Worm (Caenorhabditis elegans) whole organism, L4 larva: Measurements from ENCODE around the gene C55C3.73.

Experiments used
- F10B5.3 ChIP-seq: sonication (generic microtip); optimal IDR thresholded peaks from 2 replicates; lab custom pipeline; 2016; ENCODE audit warnings: mild to moderate bottlenecking, missing genetic modification characterization, missing compliant biosample characterization
- F44E2.7 ChIP-seq: fragments of 200-800 bp; sonication (Bioruptor generic); IDR thresholded peaks from 2 replicates; pipeline ENCODE4 v2.1.2; 2022; ENCODE audit warnings: missing genetic modification characterization, missing compliant biosample characterization
- Y105C5A.15 ChIP-seq: fragments of 200-800 bp; sonication (Bioruptor generic); IDR thresholded peaks from 2 replicates; pipeline ENCODE4 v1.3.6; 2022; ENCODE audit warnings: missing genetic modification characterization, missing compliant biosample characterization
- Y48G9A.11 ChIP-seq: fragments of 200-800 bp; sonication (Bioruptor generic); IDR thresholded peaks from 2 replicates; pipeline ENCODE4 v1.3.6; 2022; ENCODE audit warnings: missing genetic modification reagents, missing genetic modification characterization, missing compliant biosample characterization
- Y75B8A.6 ChIP-seq: fragments of 200-800 bp; sonication (Bioruptor generic); IDR thresholded peaks from 2 replicates; pipeline ENCODE4 v1.3.6; 2022; ENCODE audit warnings: missing genetic modification reagents, missing genetic modification characterization, missing compliant biosample characterization
- ZK546.5 ChIP-seq, 2 experiments: sonication (generic microtip); optimal IDR thresholded peaks; 2 replicates each; lab custom pipeline; 2017; ENCODE audit warnings: missing biosample characterization in 2 of 2, missing genetic modification characterization in 2 of 2
- ama-1 ChIP-seq: fragments of 150-350 bp; optimal IDR thresholded peaks from 2 replicates; lab custom pipeline; 2014; ENCODE audit warnings: inconsistent platforms, mixed read lengths
- attf-4 ChIP-seq: sonication (generic microtip); optimal IDR thresholded peaks from 3 replicates; lab custom pipeline; 2017; ENCODE audit warnings: missing biosample characterization, missing genetic modification characterization
- ceh-20 ChIP-seq: fragments of 200-800 bp; sonication (Bioruptor generic); IDR thresholded peaks from 2 replicates; pipeline ENCODE4 v1.3.6; 2022; ENCODE audit warnings: missing genetic modification reagents, missing genetic modification characterization, missing compliant biosample characterization
- ceh-28 ChIP-seq: fragments of 150-350 bp; optimal IDR thresholded peaks from 2 replicates; lab custom pipeline; 2014; ENCODE audit warnings: missing biosample characterization, missing genetic modification reagents, missing genetic modification characterization
- ceh-62 ChIP-seq: sonication (generic microtip); optimal IDR thresholded peaks from 2 replicates; lab custom pipeline; 2017; ENCODE audit warnings: missing biosample characterization, missing genetic modification characterization
- ceh-82 ChIP-seq: sonication (generic microtip); optimal IDR thresholded peaks from 2 replicates; lab custom pipeline; 2017; ENCODE audit warnings: missing biosample characterization, missing genetic modification characterization
- cey-2 ChIP-seq: sonication (generic microtip); optimal IDR thresholded peaks from 3 replicates; lab custom pipeline; 2017; ENCODE audit warnings: missing genetic modification characterization, mild to moderate bottlenecking, missing compliant biosample characterization, antibody characterized with exemption, borderline replicate concordance; ENCODE audit not compliant: insufficient read depth
- daf-12 ChIP-seq: fragments of 150-350 bp; optimal IDR thresholded peaks from 2 replicates; lab custom pipeline; 2014; ENCODE audit warnings: missing biosample characterization, missing genetic modification reagents, missing genetic modification characterization
- daf-8 ChIP-seq: fragments of 200-800 bp; sonication (Bioruptor generic); IDR thresholded peaks from 2 replicates; pipeline ENCODE4 v1.3.6; 2022; ENCODE audit warnings: missing genetic modification characterization, missing compliant biosample characterization
- dmd-8 ChIP-seq: fragments of 200-800 bp; sonication (Bioruptor generic); IDR thresholded peaks from 2 replicates; pipeline ENCODE4 v1.3.6; 2022; ENCODE audit warnings: missing genetic modification characterization, missing compliant biosample characterization
- egl-27 ChIP-seq: sonication (generic microtip); optimal IDR thresholded peaks from 3 replicates; lab custom pipeline; 2017; ENCODE audit warnings: missing biosample characterization, missing genetic modification reagents, missing genetic modification characterization
- egl-43 ChIP-seq: fragments of 200-800 bp; sonication (Bioruptor generic); IDR thresholded peaks from 2 replicates; pipeline ENCODE4 v1.3.6; 2022; ENCODE audit warnings: missing genetic modification reagents, missing genetic modification characterization, missing compliant biosample characterization
- lin-38 ChIP-seq: fragments of 200-800 bp; sonication (Bioruptor generic); IDR thresholded peaks from 2 replicates; pipeline ENCODE4 v1.3.6; 2022; ENCODE audit warnings: missing genetic modification reagents, missing genetic modification characterization, missing compliant biosample characterization
- lir-3 ChIP-seq: sonication (generic microtip); optimal IDR thresholded peaks from 2 replicates; lab custom pipeline; 2016; ENCODE audit warnings: mild to moderate bottlenecking, missing genetic modification characterization, missing compliant biosample characterization
- madf-5 ChIP-seq, 2 experiments: fragments of 200-800 bp; sonication (Bioruptor generic); IDR thresholded peaks; 2 replicates each; pipeline ENCODE4 v1.3.6; 2022; ENCODE audit warnings: missing compliant biosample characterization in 2 of 2, missing genetic modification characterization in 2 of 2
- mep-1 ChIP-seq: fragments of 150-350 bp; sonication (generic microtip); optimal IDR thresholded peaks from 3 replicates; lab custom pipeline; 2014; ENCODE audit warnings: missing biosample characterization, missing genetic modification characterization
- mxl-2 ChIP-seq: fragments of 200-800 bp; sonication (Bioruptor generic); conservative IDR thresholded peaks from 2 replicates; pipeline ENCODE4 v1.3.6; 2022; ENCODE audit warnings: missing genetic modification reagents, missing genetic modification characterization, missing compliant biosample characterization
- mxl-3 ChIP-seq: fragments of 200-800 bp; sonication (Bioruptor generic); optimal IDR thresholded peaks from 2 replicates; lab custom pipeline; 2018; ENCODE audit warnings: mild to moderate bottlenecking, missing genetic modification characterization, missing compliant biosample characterization
- nhr-102 ChIP-seq: sonication (generic microtip); optimal IDR thresholded peaks from 2 replicates; lab custom pipeline; 2016; ENCODE audit warnings: mild to moderate bottlenecking, missing genetic modification characterization, moderate library complexity, missing compliant biosample characterization
- nhr-111 ChIP-seq: fragments of 200-800 bp; sonication (Bioruptor generic); optimal IDR thresholded peaks from 2 replicates; lab custom pipeline; 2018; ENCODE audit warnings: mild to moderate bottlenecking, missing genetic modification characterization, missing compliant biosample characterization
- nhr-237 ChIP-seq: sonication (generic microtip); optimal IDR thresholded peaks from 2 replicates; lab custom pipeline; 2017; ENCODE audit warnings: missing biosample characterization, missing genetic modification characterization
- nhr-42 ChIP-seq: fragments of 200-800 bp; sonication (Bioruptor generic); IDR thresholded peaks from 2 replicates; pipeline ENCODE4 v1.3.6; 2022; ENCODE audit warnings: missing genetic modification characterization, missing compliant biosample characterization
- nhr-48 ChIP-seq: sonication (generic microtip); optimal IDR thresholded peaks from 2 replicates; lab custom pipeline; 2016; ENCODE audit warnings: mild to moderate bottlenecking, missing genetic modification characterization, missing compliant biosample characterization
- nhr-76 ChIP-seq: fragments of 150-350 bp; optimal IDR thresholded peaks from 2 replicates; lab custom pipeline; 2014; ENCODE audit warnings: missing biosample characterization, missing genetic modification characterization
- sdz-12 ChIP-seq: fragments of 200-800 bp; sonication (Bioruptor generic); optimal IDR thresholded peaks from 2 replicates; lab custom pipeline; 2018; ENCODE audit warnings: mild to moderate bottlenecking, missing genetic modification characterization, missing compliant biosample characterization
- snpc-1.2 ChIP-seq: fragments of 200-800 bp; sonication (Bioruptor generic); IDR thresholded peaks from 2 replicates; pipeline ENCODE4 v1.3.6; 2022; ENCODE audit warnings: missing genetic modification reagents, missing genetic modification characterization, missing compliant biosample characterization
- unc-39 ChIP-seq: sonication (generic microtip); optimal IDR thresholded peaks from 2 replicates; lab custom pipeline; 2017; ENCODE audit warnings: missing biosample characterization, missing genetic modification characterization
- unc-62 ChIP-seq, 3 experiments: fragments of 150-350 bp in 1 of 3; sonication (generic microtip); optimal IDR thresholded peaks in 2 of 3; peaks in 1 of 3; 1 replicate in 1 of 3; 2 replicates in 2 of 3; lab custom pipeline; 2014 to 2017; ENCODE audit warnings: missing biosample characterization in 3 of 3, missing genetic modification characterization in 3 of 3, missing genetic modification reagents in 3 of 3, missing genotype in 1 of 3
- zip-2 ChIP-seq: fragments of 150-350 bp; optimal IDR thresholded peaks from 2 replicates; lab custom pipeline; 2014; ENCODE audit warnings: missing biosample characterization, missing genetic modification characterization

C55C3.73 gene

ce11 chrIV:5690386-5691080, 12.7 kb downstream of the C55C3.73 start, which contains the start of gene C55C3.8:
TSS of gene C55C3.8 (plus strand) at chrIV:5691030.
- TF ChIP-seq mxl-3 (GFP tag; lab: Kevin White, UChicago) (no peak), unc-62 (GFP tag; optimal IDR thresholded peaks at IDR 0.05 in 1 of 2; lab: Kevin White, UChicago) (peak in 1 of 2 experiments; percentile 94), unc-62 (tag; optimal IDR thresholded peaks at IDR 0.05; lab: Kevin White, UChicago) (no peak)

ce11 chrIV:5685014-5685413, 18.2 kb downstream of the C55C3.73 start, which contains the start of gene C55C3.3:
TSS of gene C55C3.3 (plus strand) at chrIV:5685287.
- TF ChIP-seq ceh-28 (peak; percentile 99), egl-43 (no peak), snpc-1.2 (no peak)

ce11 chrIV:5682547-5683234, 20.6 kb downstream of the C55C3.73 start, which contains the start of the genes C55C3.7 and C55C3.6:
TSS of gene C55C3.7 (minus strand) at chrIV:5682647.
TSS of gene C55C3.6 (plus strand) at chrIV:5683184.
- TF ChIP-seq cey-2 (tag; lab: Kevin White, UChicago) (no peak), madf-5 (GFP tag; IDR thresholded peaks at IDR 0.05; lab: Robert Waterston, UW) (no peak), mxl-3 (GFP tag; lab: Kevin White, UChicago) (no peak)
- TF ChIP-seq, all 104 proteins: peak for 0

ce11 chrIV:5678044-5678443, 25.2 kb downstream of the C55C3.73 start, which contains the start of gene C55C3.4:
TSS of gene C55C3.4 (minus strand) at chrIV:5678144.
- TF ChIP-seq attf-4 (tag; lab: Kevin White, UChicago) (no peak), F10B5.3 (tag; lab: Kevin White, UChicago) (no peak), zip-2 (tag; lab: Kevin White, UChicago) (no peak), F44E2.7 (no peak), nhr-42 (GFP tag; lab: Robert Waterston, UW) (no peak), Y75B8A.6 (GFP tag; lab: Robert Waterston, UW) (no peak), nhr-102 (no peak), daf-12 (tag; lab: Kevin White, UChicago) (no peak), ZK546.5 (tag; optimal IDR thresholded peaks at IDR 0.05; lab: Kevin White, UChicago) (no peak)

- TF ChIP-seq unc-62 (GFP tag; optimal IDR thresholded peaks at IDR 0.05 in 1 of 2; lab: Kevin White, UChicago), result no peak
- TF ChIP-seq unc-62 (tag; optimal IDR thresholded peaks at IDR 0.05; lab: Kevin White, UChicago), result no peak
- no peak for TF ChIP-seq mxl-2 (GFP tag; lab: Robert Waterston, UW)
- no peak for TF ChIP-seq daf-12 (tag; lab: Kevin White, UChicago)
- TF ChIP-seq nhr-48 (tag; lab: Kevin White, UChicago), result no peak
- TF ChIP-seq ceh-62 (tag; lab: Kevin White, UChicago), result no peak
- no peak for TF ChIP-seq nhr-237
Measured at ce11 chrIV:5674435-5674834, 28.8 kb downstream of the C55C3.73 start, which contains the start of gene srd-5. TSS of gene srd-5 (minus strand) at chrIV:5674535.

- TF ChIP-seq egl-27 (tag; lab: Kevin White, UChicago) (no peak), daf-12 (tag; lab: Kevin White, UChicago) (no peak), lir-3 (tag; lab: Kevin White, UChicago) (no peak), mep-1 (tag; lab: Kevin White, UChicago) (no peak), unc-39 (no peak), nhr-76 (tag; lab: Kevin White, UChicago) (no peak), Y48G9A.11 (GFP tag; lab: Robert Waterston, UW) (no peak), ceh-82 (tag; lab: Kevin White, UChicago) (no peak), nhr-111 (GFP tag; lab: Kevin White, UChicago) (no peak), ama-1 (lab: Kevin White, UChicago) (no peak), Y105C5A.15 (GFP tag; lab: Robert Waterston, UW) (no peak), ceh-20 (no peak), lin-38 (GFP tag; lab: Robert Waterston, UW) (no peak), dmd-8 (GFP tag; lab: Robert Waterston, UW) (no peak), daf-8 (GFP tag; lab: Robert Waterston, UW) (no peak), sdz-12 (GFP tag; lab: Kevin White, UChicago) (no peak)
Measured at ce11 chrIV:5671325-5671724, 31.9 kb downstream of the C55C3.73 start.
